Worm (Caenorhabditis elegans) whole organism, midembryonic: ENCODE results near the gene txt-10.

Experiments used
- T22C8.4 ChIP-seq: fragments of 200-800 bp; sonication (Bioruptor generic); IDR thresholded peaks from 2 replicates; pipeline ENCODE4 v1.3.6; 2022; ENCODE audit warnings: missing genetic modification characterization, missing compliant biosample characterization
- flt-1 ChIP-seq: fragments of 200-800 bp; sonication (Bioruptor generic); IDR thresholded peaks from 2 replicates; pipeline ENCODE4 v1.3.6; 2022; ENCODE audit warnings: missing genetic modification characterization, missing compliant biosample characterization
- med-1 ChIP-seq: sonication (generic microtip); optimal IDR thresholded peaks from 2 replicates; lab custom pipeline; 2017; ENCODE audit warnings: missing genetic modification characterization, mild to moderate bottlenecking, missing compliant biosample characterization, antibody characterized with exemption, missing genetic modification reagents; ENCODE audit not compliant: insufficient read depth
- ztf-29 ChIP-seq: fragments of 200-800 bp; sonication (Bioruptor generic); IDR thresholded peaks from 2 replicates; pipeline ENCODE4 v1.3.6; 2022; ENCODE audit warnings: missing genetic modification reagents, missing genetic modification characterization, missing compliant biosample characterization

DNA sequence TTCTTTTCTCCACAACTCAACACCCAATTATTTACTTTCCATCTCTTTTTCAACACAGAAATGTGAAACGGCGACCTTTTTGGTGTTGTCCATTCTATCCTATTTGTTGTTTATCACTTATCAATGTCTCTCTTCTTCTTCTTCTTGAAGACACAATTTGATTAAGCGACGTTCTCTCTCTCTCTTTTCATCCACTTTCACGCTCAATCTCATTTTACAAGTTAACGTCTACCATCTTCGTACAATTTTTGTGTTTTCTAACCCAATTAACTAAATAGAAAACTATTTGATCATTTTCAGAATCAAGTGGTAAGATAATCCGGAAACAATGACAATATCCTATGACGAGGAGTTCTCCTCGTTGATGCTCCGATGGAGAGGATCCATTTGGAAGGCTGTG lies 25.1 kb upstream of the txt-10 start, which contains the start of gene best-14:
- TF ChIP-seq med-1 (GFP tag; lab: Kevin White, UChicago) (no peak), T22C8.4 (GFP tag; lab: Robert Waterston, UW) (no peak), ztf-29 (GFP tag; lab: Robert Waterston, UW) (no peak), flt-1 (no peak)
